Worm (Caenorhabditis elegans) whole organism, L1 larva: ENCODE results near the gene F41G3.6.
A peak's percentile ranks its signal among the peaks of the same experiment; 100 is the strongest.

Experiments
- C16A3.4 ChIP-seq: fragments of 150-350 bp; optimal IDR thresholded peaks from 2 replicates; lab custom pipeline; 2014; ENCODE audit warnings: missing biosample characterization, missing genetic modification characterization
- C34B4.2 ChIP-seq: sonication (generic microtip); optimal IDR thresholded peaks from 2 replicates; lab custom pipeline; 2017; ENCODE audit warnings: mild to moderate bottlenecking, missing genetic modification characterization, missing compliant biosample characterization
- blmp-1 ChIP-seq: fragments of 150-350 bp; optimal IDR thresholded peaks from 2 replicates; lab custom pipeline; 2014; ENCODE audit warnings: missing biosample characterization, missing genetic modification characterization
- ceh-63 ChIP-seq: fragments of 200-800 bp; sonication (Bioruptor generic); optimal IDR thresholded peaks from 2 replicates; lab custom pipeline; 2018; ENCODE audit warnings: mild to moderate bottlenecking, missing genetic modification characterization, missing compliant biosample characterization
- ceh-8 ChIP-seq: fragments of 200-800 bp; sonication (Bioruptor generic); optimal IDR thresholded peaks from 2 replicates; lab custom pipeline; 2018; ENCODE audit warnings: mild to moderate bottlenecking, missing genetic modification characterization, moderate library complexity, missing compliant biosample characterization
- dpl-1 ChIP-seq, 3 experiments: fragments of 150-350 bp in 2 of 3; sonication (generic microtip) in 1 of 3; optimal IDR thresholded peaks; 2 replicates each; lab custom pipeline; 2014 to 2017; ENCODE audit warnings: missing biosample characterization in 3 of 3, missing genetic modification characterization in 3 of 3, missing genetic modification reagents in 3 of 3
- dsc-1 ChIP-seq: sonication (generic microtip); optimal IDR thresholded peaks from 2 replicates; lab custom pipeline; 2016; ENCODE audit warnings: mild to moderate bottlenecking, missing genetic modification characterization, missing compliant biosample characterization
- egl-27 ChIP-seq, 2 experiments: fragments of 150-350 bp in 1 of 2; sonication (generic microtip); optimal IDR thresholded peaks; 3 replicates each; lab custom pipeline; 2017 to 2018; ENCODE audit warnings: missing biosample characterization in 2 of 2, missing genetic modification characterization in 2 of 2, missing genetic modification reagents in 2 of 2
- elt-3 ChIP-seq, 6 experiments: fragments of 150-350 bp in 1 of 6; sonication (generic microtip); optimal IDR thresholded peaks; 2 replicates each; lab custom pipeline; 2017 to 2018; ENCODE audit warnings: missing biosample characterization in 6 of 6, missing genetic modification characterization in 6 of 6, inconsistent platforms in 1 of 6
- ets-5 ChIP-seq: fragments of 200-800 bp; sonication (Bioruptor generic); IDR thresholded peaks from 2 replicates; pipeline ENCODE4 v1.3.6; 2022; ENCODE audit warnings: missing genetic modification characterization, missing compliant biosample characterization
- fkh-10 ChIP-seq: sonication (generic microtip); optimal IDR thresholded peaks from 2 replicates; lab custom pipeline; 2017; ENCODE audit warnings: missing biosample characterization, missing genetic modification reagents, missing genetic modification characterization
- fkh-8 ChIP-seq: sonication (generic microtip); optimal IDR thresholded peaks from 2 replicates; lab custom pipeline; 2016; ENCODE audit warnings: mild to moderate bottlenecking, missing genetic modification characterization, missing compliant biosample characterization
- fos-1 ChIP-seq: fragments of 150-350 bp; optimal IDR thresholded peaks from 2 replicates; lab custom pipeline; 2014; ENCODE audit warnings: missing biosample characterization, missing genetic modification characterization
- hlh-4 ChIP-seq: sonication (generic microtip); optimal IDR thresholded peaks from 2 replicates; lab custom pipeline; 2016; ENCODE audit warnings: mild to moderate bottlenecking, missing genetic modification characterization, missing compliant biosample characterization
- isw-1 ChIP-seq: fragments of 200-800 bp; sonication (Bioruptor generic); IDR thresholded peaks from 2 replicates; pipeline ENCODE4 v1.3.6; 2022; ENCODE audit warnings: missing genetic modification characterization, missing compliant biosample characterization
- lin-13 ChIP-seq: fragments of 150-350 bp; optimal IDR thresholded peaks from 2 replicates; lab custom pipeline; 2014; ENCODE audit warnings: missing biosample characterization, missing genetic modification reagents, missing genetic modification characterization
- lin-14 ChIP-seq: fragments of 200-800 bp; sonication (Bioruptor generic); optimal IDR thresholded peaks from 2 replicates; lab custom pipeline; 2018; ENCODE audit warnings: mild to moderate bottlenecking, missing genetic modification characterization, moderate library complexity, missing compliant biosample characterization
- lin-15B ChIP-seq: fragments of 150-350 bp; sonication (generic microtip); optimal IDR thresholded peaks from 3 replicates; lab custom pipeline; 2014; ENCODE audit warnings: missing biosample characterization, missing genetic modification characterization
- lin-35 ChIP-seq, 2 experiments: fragments of 150-350 bp; optimal IDR thresholded peaks; 2 replicates each; lab custom pipeline; 2014; ENCODE audit warnings: missing biosample characterization in 2 of 2, missing genetic modification characterization in 2 of 2, missing genetic modification reagents in 2 of 2
- lir-3 ChIP-seq: sonication (generic microtip); optimal IDR thresholded peaks from 2 replicates; lab custom pipeline; 2016; ENCODE audit warnings: mild to moderate bottlenecking, missing genetic modification characterization, moderate library complexity, missing compliant biosample characterization; ENCODE audit not compliant: poor library complexity
- mab-9 ChIP-seq: fragments of 200-800 bp; sonication (Bioruptor generic); IDR thresholded peaks from 2 replicates; pipeline ENCODE4 v1.3.6; 2022; ENCODE audit warnings: missing genetic modification reagents, missing genetic modification characterization, missing compliant biosample characterization
- nhr-12 ChIP-seq: sonication (generic microtip); optimal IDR thresholded peaks from 2 replicates; lab custom pipeline; 2017; ENCODE audit warnings: missing biosample characterization, missing genetic modification characterization
- nhr-19 ChIP-seq: fragments of 200-800 bp; sonication (Bioruptor generic); conservative IDR thresholded peaks from 2 replicates; pipeline ENCODE4 v1.3.6; 2022; ENCODE audit warnings: missing genetic modification characterization, missing compliant biosample characterization
- nhr-20 ChIP-seq: sonication (generic microtip); optimal IDR thresholded peaks from 2 replicates; lab custom pipeline; 2016; ENCODE audit warnings: mild to moderate bottlenecking, missing genetic modification characterization, missing compliant biosample characterization
- nhr-47 ChIP-seq: sonication (generic microtip); optimal IDR thresholded peaks from 2 replicates; lab custom pipeline; 2016; ENCODE audit warnings: mild to moderate bottlenecking, missing genetic modification characterization, moderate library complexity, missing compliant biosample characterization
- nhr-76 ChIP-seq: sonication (generic microtip); optimal IDR thresholded peaks from 2 replicates; lab custom pipeline; 2017; ENCODE audit warnings: missing biosample characterization, missing genetic modification characterization
- nhr-77 ChIP-seq: fragments of 150-350 bp; optimal IDR thresholded peaks from 2 replicates; lab custom pipeline; 2014; ENCODE audit warnings: missing biosample characterization, missing genetic modification characterization
- nhr-85 ChIP-seq: sonication (generic microtip); peaks from one replicate; lab custom pipeline; 2016; ENCODE audit warnings: missing genetic modification characterization, inconsistent platforms, missing compliant biosample characterization
- nhr-90 ChIP-seq: sonication (generic microtip); optimal IDR thresholded peaks from 2 replicates; lab custom pipeline; 2016; ENCODE audit warnings: mild to moderate bottlenecking, missing genetic modification characterization, missing compliant biosample characterization; ENCODE audit not compliant: poor library complexity
- pag-3 ChIP-seq: sonication (generic microtip); optimal IDR thresholded peaks from 2 replicates; lab custom pipeline; 2017; ENCODE audit warnings: missing genetic modification characterization, mild to moderate bottlenecking, missing compliant biosample characterization, antibody characterized with exemption, borderline replicate concordance; ENCODE audit not compliant: insufficient read depth
- pax-3 ChIP-seq: fragments of 200-800 bp; sonication (Bioruptor generic); optimal IDR thresholded peaks from 2 replicates; lab custom pipeline; 2018; ENCODE audit warnings: mild to moderate bottlenecking, missing genetic modification characterization, moderate library complexity, missing compliant biosample characterization
- pqm-1 ChIP-seq: sonication (generic microtip); optimal IDR thresholded peaks from 3 replicates; lab custom pipeline; 2017; ENCODE audit warnings: missing biosample characterization, missing genetic modification characterization
- rnt-1 ChIP-seq: sonication (generic microtip); optimal IDR thresholded peaks from 2 replicates; lab custom pipeline; 2016; ENCODE audit warnings: mild to moderate bottlenecking, missing genetic modification characterization, moderate library complexity, missing compliant biosample characterization
- snu-23 ChIP-seq: sonication (generic microtip); optimal IDR thresholded peaks from 2 replicates; lab custom pipeline; 2016; ENCODE audit warnings: missing genetic modification characterization, missing compliant biosample characterization
- sox-4 ChIP-seq: sonication (generic microtip); optimal IDR thresholded peaks from 2 replicates; lab custom pipeline; 2016; ENCODE audit warnings: missing genetic modification characterization, missing compliant biosample characterization
- sptf-1 ChIP-seq: fragments of 150-350 bp; optimal IDR thresholded peaks from 2 replicates; lab custom pipeline; 2014; ENCODE audit warnings: missing biosample characterization, missing genetic modification characterization
- swsn-7 ChIP-seq: sonication (generic microtip); optimal IDR thresholded peaks from 2 replicates; lab custom pipeline; 2016; ENCODE audit warnings: missing genetic modification characterization, missing compliant biosample characterization
- tbx-2 ChIP-seq: sonication (generic microtip); optimal IDR thresholded peaks from 2 replicates; lab custom pipeline; 2016; ENCODE audit warnings: missing genetic modification characterization, missing compliant biosample characterization
- unc-130 ChIP-seq: fragments of 150-350 bp; optimal IDR thresholded peaks from 2 replicates; lab custom pipeline; 2017; ENCODE audit warnings: missing biosample characterization, missing genetic modification characterization, inconsistent platforms
- unc-98 ChIP-seq: fragments of 200-800 bp; sonication (Bioruptor generic); IDR thresholded peaks from 2 replicates; pipeline ENCODE4 v1.3.6; 2022; ENCODE audit warnings: missing genetic modification characterization, missing compliant biosample characterization
- vab-15 ChIP-seq: sonication (generic microtip); optimal IDR thresholded peaks from 2 replicates; lab custom pipeline; 2017; ENCODE audit warnings: missing genotype, mild to moderate bottlenecking, missing genetic modification characterization, missing compliant biosample characterization
- ztf-4 ChIP-seq: fragments of 150-350 bp; optimal IDR thresholded peaks from 2 replicates; lab custom pipeline; 2014; ENCODE audit warnings: missing biosample characterization, missing genetic modification characterization

F41G3.6 gene

ce11 chrII:6745783-6746182 lies 3.1 kb downstream of the F41G3.6 start, which contains the start of gene ins-14 (continued):
- TF ChIP-seq ceh-8 (GFP tag; lab: Kevin White, UChicago) (no peak), egl-27 (tag; optimal IDR thresholded peaks at IDR 0.05; lab: Kevin White, UChicago) (no peak), nhr-76 (tag; lab: Kevin White, UChicago) (no peak), lir-3 (tag; lab: Kevin White, UChicago) (no peak), nhr-85 (no peak), ceh-63 (GFP tag; lab: Kevin White, UChicago) (no peak), sox-4 (tag; lab: Kevin White, UChicago) (peak; percentile 28), mab-9 (no peak), fkh-10 (GFP tag; lab: Kevin White, UChicago) (no peak), nhr-12 (no peak), unc-98 (no peak), nhr-20 (tag; lab: Kevin White, UChicago) (peak; percentile 4), ets-5 (GFP tag; lab: Robert Waterston, UW) (no peak), nhr-90 (tag; lab: Kevin White, UChicago) (no peak), fos-1 (tag; lab: Kevin White, UChicago) (peak; percentile 33), rnt-1 (tag; lab: Kevin White, UChicago) (no peak), elt-3 (tag; optimal IDR thresholded peaks at IDR 0.05; lab: Kevin White, UChicago) (no peak), nhr-47 (tag; lab: Kevin White, UChicago) (no peak), lin-14 (GFP tag; lab: Kevin White, UChicago) (no peak), pag-3 (tag; lab: Kevin White, UChicago) (no peak), lin-13 (GFP tag; lab: Kevin White, UChicago) (no peak), lin-15B (no peak), hlh-4 (no peak), ztf-4 (tag; lab: Kevin White, UChicago) (no peak), vab-15 (tag; lab: Kevin White, UChicago) (no peak), tbx-2 (no peak), isw-1 (no peak), blmp-1 (tag; lab: Kevin White, UChicago) (no peak), sptf-1 (tag; lab: Kevin White, UChicago) (no peak), snu-23 (GFP tag; lab: Kevin White, UChicago) (no peak), swsn-7 (tag; lab: Kevin White, UChicago) (no peak), nhr-77 (no peak), fkh-8 (peak; percentile 80), nhr-19 (GFP tag; lab: Robert Waterston, UW) (no peak), dsc-1 (tag; lab: Kevin White, UChicago) (peak; percentile 96)
- TF ChIP-seq, all 84 proteins: peak for 9

DNA sequence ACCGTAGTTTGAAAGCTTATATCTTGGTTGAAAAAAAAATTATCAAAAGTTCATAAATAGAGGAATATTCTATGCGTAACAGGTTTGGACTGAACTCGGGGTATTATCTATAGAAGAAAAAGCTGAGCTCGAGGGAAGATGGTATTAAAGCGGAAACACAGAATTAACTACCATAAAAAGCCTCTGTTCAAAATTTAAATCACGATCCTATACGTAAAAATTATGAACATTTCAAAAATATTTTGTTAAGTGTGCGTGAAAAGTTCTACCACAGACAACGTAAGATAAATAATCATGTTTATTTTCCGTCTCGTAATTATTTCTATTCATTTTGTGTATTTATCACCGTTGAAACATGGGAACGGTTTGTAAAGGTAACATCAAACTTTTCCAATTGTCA lies 3.7 kb downstream of the F41G3.6 start, which contains the start of gene F41G3.5:
Gene F41G3.5, plus strand, starts transcription at position 301 of the 400 bp plus-strand sequence.
- no peak for TF ChIP-seq rnt-1 (tag; lab: Kevin White, UChicago)
- no peak for TF ChIP-seq C34B4.2
- no peak for TF ChIP-seq C16A3.4
- no peak for TF ChIP-seq dpl-1 (GFP tag; optimal IDR thresholded peaks at IDR 0.05; lab: Kevin White, UChicago)
- no peak for TF ChIP-seq pqm-1 (tag; lab: Kevin White, UChicago)
- TF ChIP-seq unc-130 = no peak
- TF ChIP-seq nhr-20 (tag; lab: Kevin White, UChicago) = no peak
- no peak for TF ChIP-seq lin-35 (GFP tag; optimal IDR thresholded peaks at IDR 0.05; lab: Kevin White, UChicago)
- no peak for TF ChIP-seq pax-3 (tag; lab: Kevin White, UChicago)
